Worm (Caenorhabditis elegans): ENCODE measurements around the gene F57G12.2.

ce11 chrX:12143693-12144092 is 16.2 kb downstream of the F57G12.2 start, which contains the start of gene M153.5:
- TF ChIP-seq nhr-77 (tag; optimal IDR thresholded peaks at IDR 0.05) (no peak), aly-2 (tag; optimal IDR thresholded peaks at IDR 0.05) (no peak), pha-4 (tag; optimal IDR thresholded peaks at IDR 0.05) (no peak), elt-2 (tag; optimal IDR thresholded peaks at IDR 0.05) (no peak), R02D3.7 (tag; optimal IDR thresholded peaks at IDR 0.05) (no peak), ZK546.5 (tag; optimal IDR thresholded peaks at IDR 0.05) (no peak), ceh-82 (tag; optimal IDR thresholded peaks at IDR 0.05) (no peak), egl-27 (tag; optimal IDR thresholded peaks at IDR 0.05) (no peak), skn-1 (tag; optimal IDR thresholded peaks at IDR 0.05) (no peak)

All from whole organism, L3 larva.